Worm (Caenorhabditis elegans) whole organism, L4 larva: ENCODE measurements around the gene ect-2.

Experiments
- F26F4.8 ChIP-seq: fragments of 200-800 bp; sonication (Bioruptor generic); conservative IDR thresholded peaks from 2 replicates; pipeline ENCODE4 v1.3.6; 2022; ENCODE audit warnings: missing genetic modification characterization, missing compliant biosample characterization
- F44E2.7 ChIP-seq: fragments of 200-800 bp; sonication (Bioruptor generic); IDR thresholded peaks from 2 replicates; pipeline ENCODE4 v2.1.2; 2022; ENCODE audit warnings: missing genetic modification characterization, missing compliant biosample characterization
- F49E8.2 ChIP-seq: sonication (generic microtip); optimal IDR thresholded peaks from 2 replicates; lab custom pipeline; 2016; ENCODE audit warnings: missing compliant biosample characterization, mild to moderate bottlenecking, missing genetic modification characterization, borderline replicate concordance
- R02D3.7 ChIP-seq: fragments of 150-350 bp; sonication (generic microtip); optimal IDR thresholded peaks from 3 replicates; lab custom pipeline; 2014; ENCODE audit warnings: missing biosample characterization, missing genetic modification characterization
- Y105C5A.15 ChIP-seq: fragments of 200-800 bp; sonication (Bioruptor generic); IDR thresholded peaks from 2 replicates; pipeline ENCODE4 v1.3.6; 2022; ENCODE audit warnings: missing genetic modification characterization, missing compliant biosample characterization
- Y48G9A.11 ChIP-seq: fragments of 200-800 bp; sonication (Bioruptor generic); IDR thresholded peaks from 2 replicates; pipeline ENCODE4 v1.3.6; 2022; ENCODE audit warnings: missing genetic modification reagents, missing genetic modification characterization, missing compliant biosample characterization
- Y5F2A.4 ChIP-seq: fragments of 200-800 bp; sonication (Bioruptor generic); optimal IDR thresholded peaks from 2 replicates; lab custom pipeline; 2018; ENCODE audit warnings: mild to moderate bottlenecking, missing genetic modification characterization, missing compliant biosample characterization
- Y75B8A.6 ChIP-seq: fragments of 200-800 bp; sonication (Bioruptor generic); IDR thresholded peaks from 2 replicates; pipeline ENCODE4 v1.3.6; 2022; ENCODE audit warnings: missing genetic modification reagents, missing genetic modification characterization, missing compliant biosample characterization
- ZK546.5 ChIP-seq, 2 experiments: sonication (generic microtip); optimal IDR thresholded peaks; 2 replicates each; lab custom pipeline; 2017; ENCODE audit warnings: missing biosample characterization in 2 of 2, missing genetic modification characterization in 2 of 2
- aha-1 ChIP-seq: fragments of 150-350 bp; peaks from one replicate; lab custom pipeline; 2014; ENCODE audit warnings: missing biosample characterization, missing genetic modification characterization
- aly-2 ChIP-seq: sonication (generic microtip); optimal IDR thresholded peaks from 2 replicates; lab custom pipeline; 2018; ENCODE audit warnings: missing biosample characterization, missing genetic modification characterization
- ama-1 ChIP-seq: fragments of 150-350 bp; optimal IDR thresholded peaks from 2 replicates; lab custom pipeline; 2014; ENCODE audit warnings: inconsistent platforms, mixed read lengths
- attf-4 ChIP-seq: sonication (generic microtip); optimal IDR thresholded peaks from 3 replicates; lab custom pipeline; 2017; ENCODE audit warnings: missing biosample characterization, missing genetic modification characterization
- ceh-32 ChIP-seq: sonication (generic microtip); optimal IDR thresholded peaks from 2 replicates; lab custom pipeline; 2016; ENCODE audit warnings: mild to moderate bottlenecking, missing genetic modification characterization, missing compliant biosample characterization; ENCODE audit not compliant: poor library complexity
- ceh-44 ChIP-seq: fragments of 200-800 bp; sonication (Bioruptor generic); IDR thresholded peaks from 2 replicates; pipeline ENCODE4 v1.3.6; 2022; ENCODE audit warnings: missing genetic modification reagents, missing genetic modification characterization, missing compliant biosample characterization
- ceh-62 ChIP-seq: sonication (generic microtip); optimal IDR thresholded peaks from 2 replicates; lab custom pipeline; 2017; ENCODE audit warnings: missing biosample characterization, missing genetic modification characterization
- ceh-82 ChIP-seq: sonication (generic microtip); optimal IDR thresholded peaks from 2 replicates; lab custom pipeline; 2017; ENCODE audit warnings: missing biosample characterization, missing genetic modification characterization
- ctbp-1 ChIP-seq: fragments of 200-800 bp; sonication (Bioruptor generic); IDR thresholded peaks from 2 replicates; pipeline ENCODE4 v1.3.6; 2022; ENCODE audit warnings: missing genetic modification reagents, missing genetic modification characterization, missing compliant biosample characterization
- daf-8 ChIP-seq: fragments of 200-800 bp; sonication (Bioruptor generic); IDR thresholded peaks from 2 replicates; pipeline ENCODE4 v1.3.6; 2022; ENCODE audit warnings: missing genetic modification characterization, missing compliant biosample characterization
- dmd-8 ChIP-seq: fragments of 200-800 bp; sonication (Bioruptor generic); IDR thresholded peaks from 2 replicates; pipeline ENCODE4 v1.3.6; 2022; ENCODE audit warnings: missing genetic modification characterization, missing compliant biosample characterization
- dmd-9 ChIP-seq: fragments of 200-800 bp; sonication (Bioruptor generic); IDR thresholded peaks from 2 replicates; pipeline ENCODE4 v1.3.6; 2022; ENCODE audit warnings: missing genetic modification reagents, missing genetic modification characterization, missing compliant biosample characterization
- dpl-1 ChIP-seq: fragments of 150-350 bp; optimal IDR thresholded peaks from 2 replicates; lab custom pipeline; 2014; ENCODE audit warnings: missing biosample characterization, missing genetic modification reagents, missing genetic modification characterization
- dve-1 ChIP-seq: sonication (generic microtip); optimal IDR thresholded peaks from 2 replicates; lab custom pipeline; 2017; ENCODE audit warnings: antibody characterized with exemption, mild to moderate bottlenecking, missing genetic modification characterization, missing compliant biosample characterization; ENCODE audit not compliant: insufficient read depth
- egl-27 ChIP-seq: sonication (generic microtip); optimal IDR thresholded peaks from 3 replicates; lab custom pipeline; 2017; ENCODE audit warnings: missing biosample characterization, missing genetic modification reagents, missing genetic modification characterization
- jun-1 ChIP-seq: fragments of 150-350 bp; optimal IDR thresholded peaks from 2 replicates; lab custom pipeline; 2014; ENCODE audit warnings: missing biosample characterization, missing genetic modification reagents, missing genetic modification characterization
- lim-7 ChIP-seq: fragments of 200-800 bp; sonication (Bioruptor generic); IDR thresholded peaks from 2 replicates; pipeline ENCODE4 v1.3.6; 2022; ENCODE audit warnings: missing genetic modification characterization, missing compliant biosample characterization
- lin-15B ChIP-seq: fragments of 150-350 bp; sonication (generic microtip); optimal IDR thresholded peaks from 3 replicates; lab custom pipeline; 2014; ENCODE audit warnings: missing biosample characterization, missing genetic modification characterization
- lin-38 ChIP-seq: fragments of 200-800 bp; sonication (Bioruptor generic); IDR thresholded peaks from 2 replicates; pipeline ENCODE4 v1.3.6; 2022; ENCODE audit warnings: missing genetic modification reagents, missing genetic modification characterization, missing compliant biosample characterization
- lir-3 ChIP-seq: sonication (generic microtip); optimal IDR thresholded peaks from 2 replicates; lab custom pipeline; 2016; ENCODE audit warnings: mild to moderate bottlenecking, missing genetic modification characterization, missing compliant biosample characterization
- madf-9 ChIP-seq: fragments of 200-800 bp; sonication (Bioruptor generic); conservative IDR thresholded peaks from 2 replicates; pipeline ENCODE4 v1.3.6; 2022; ENCODE audit warnings: missing genetic modification reagents, missing genetic modification characterization, missing compliant biosample characterization
- mdl-1 ChIP-seq, 2 experiments: fragments of 150-350 bp in 1 of 2; sonication (generic microtip) in 1 of 2; optimal IDR thresholded peaks; 2 replicates each; lab custom pipeline; 2014 to 2017; ENCODE audit warnings: missing biosample characterization in 2 of 2, missing genetic modification characterization in 2 of 2
- mep-1 ChIP-seq: fragments of 150-350 bp; sonication (generic microtip); optimal IDR thresholded peaks from 3 replicates; lab custom pipeline; 2014; ENCODE audit warnings: missing biosample characterization, missing genetic modification characterization
- mxl-3 ChIP-seq: fragments of 200-800 bp; sonication (Bioruptor generic); optimal IDR thresholded peaks from 2 replicates; lab custom pipeline; 2018; ENCODE audit warnings: mild to moderate bottlenecking, missing genetic modification characterization, missing compliant biosample characterization
- nhr-11 ChIP-seq: fragments of 150-350 bp; optimal IDR thresholded peaks from 2 replicates; lab custom pipeline; 2014; ENCODE audit warnings: missing biosample characterization, missing genetic modification characterization
- nhr-111 ChIP-seq: fragments of 200-800 bp; sonication (Bioruptor generic); optimal IDR thresholded peaks from 2 replicates; lab custom pipeline; 2018; ENCODE audit warnings: mild to moderate bottlenecking, missing genetic modification characterization, missing compliant biosample characterization
- nhr-237 ChIP-seq: sonication (generic microtip); optimal IDR thresholded peaks from 2 replicates; lab custom pipeline; 2017; ENCODE audit warnings: missing biosample characterization, missing genetic modification characterization
- nhr-25 ChIP-seq: sonication (generic microtip); optimal IDR thresholded peaks from 2 replicates; lab custom pipeline; 2017; ENCODE audit warnings: missing genetic modification characterization, mild to moderate bottlenecking, missing compliant biosample characterization, antibody characterized with exemption, moderate library complexity, borderline replicate concordance; ENCODE audit not compliant: insufficient read depth
- nhr-28 ChIP-seq: fragments of 150-350 bp; optimal IDR thresholded peaks from 2 replicates; lab custom pipeline; 2014; ENCODE audit warnings: missing biosample characterization, missing genetic modification characterization
- nhr-42 ChIP-seq: fragments of 200-800 bp; sonication (Bioruptor generic); IDR thresholded peaks from 2 replicates; pipeline ENCODE4 v1.3.6; 2022; ENCODE audit warnings: missing genetic modification characterization, missing compliant biosample characterization
- nhr-48 ChIP-seq: sonication (generic microtip); optimal IDR thresholded peaks from 2 replicates; lab custom pipeline; 2016; ENCODE audit warnings: mild to moderate bottlenecking, missing genetic modification characterization, missing compliant biosample characterization
- nhr-76 ChIP-seq: fragments of 150-350 bp; optimal IDR thresholded peaks from 2 replicates; lab custom pipeline; 2014; ENCODE audit warnings: missing biosample characterization, missing genetic modification characterization
- php-3 ChIP-seq: fragments of 200-800 bp; sonication (Bioruptor generic); IDR thresholded peaks from 2 replicates; pipeline ENCODE4 v1.3.6; 2022; ENCODE audit warnings: missing genetic modification reagents, missing genetic modification characterization, missing compliant biosample characterization
- rbr-2 ChIP-seq: sonication (generic microtip); optimal IDR thresholded peaks from 2 replicates; lab custom pipeline; 2016; ENCODE audit warnings: missing genotype, missing genetic modification characterization, missing compliant biosample characterization
- skn-1 ChIP-seq: fragments of 150-350 bp; optimal IDR thresholded peaks from 2 replicates; lab custom pipeline; 2014; ENCODE audit warnings: missing biosample characterization, missing genetic modification characterization
- snpc-1.2 ChIP-seq: fragments of 200-800 bp; sonication (Bioruptor generic); IDR thresholded peaks from 2 replicates; pipeline ENCODE4 v1.3.6; 2022; ENCODE audit warnings: missing genetic modification reagents, missing genetic modification characterization, missing compliant biosample characterization
- spr-1 ChIP-seq: sonication (generic microtip); optimal IDR thresholded peaks from 2 replicates; lab custom pipeline; 2016; ENCODE audit warnings: mild to moderate bottlenecking, missing genetic modification characterization, missing compliant biosample characterization
- spr-3 ChIP-seq: fragments of 200-800 bp; sonication (Bioruptor generic); optimal IDR thresholded peaks from 2 replicates; lab custom pipeline; 2018; ENCODE audit warnings: mild to moderate bottlenecking, missing genetic modification characterization, missing compliant biosample characterization
- tra-1 ChIP-seq: fragments of 200-800 bp; sonication (Bioruptor generic); IDR thresholded peaks from 2 replicates; pipeline ENCODE4 v1.3.6; 2022; ENCODE audit warnings: missing genetic modification reagents, missing genetic modification characterization, missing compliant biosample characterization
- unc-130 ChIP-seq: sonication (generic microtip); optimal IDR thresholded peaks from 2 replicates; lab custom pipeline; 2016; ENCODE audit warnings: missing genetic modification reagents, missing genetic modification characterization, missing compliant biosample characterization
- vab-7 ChIP-seq: fragments of 200-800 bp; sonication (Bioruptor generic); IDR thresholded peaks from 2 replicates; pipeline ENCODE4 v1.3.6; 2022; ENCODE audit warnings: missing genetic modification reagents, missing genetic modification characterization, missing compliant biosample characterization
- zag-1 ChIP-seq: fragments of 150-350 bp; optimal IDR thresholded peaks from 2 replicates; lab custom pipeline; 2014; ENCODE audit warnings: missing biosample characterization, missing genetic modification characterization
- zfp-2 ChIP-seq: sonication (generic microtip); optimal IDR thresholded peaks from 2 replicates; lab custom pipeline; 2016; ENCODE audit warnings: mild to moderate bottlenecking, missing genetic modification characterization, missing compliant biosample characterization
- zfp-3 ChIP-seq: fragments of 200-800 bp; sonication (Bioruptor generic); conservative IDR thresholded peaks from 2 replicates; pipeline ENCODE4 v1.3.6; 2022; ENCODE audit warnings: missing genetic modification reagents, missing genetic modification characterization, missing compliant biosample characterization
- zip-2 ChIP-seq: fragments of 150-350 bp; optimal IDR thresholded peaks from 2 replicates; lab custom pipeline; 2014; ENCODE audit warnings: missing biosample characterization, missing genetic modification characterization

Gene ect-2

ce11 chrII:10824046-10824445, 40.3 kb upstream of the ect-2 start, which contains the start of the genes R06F6.12 and mix-1:
Gene R06F6.12 (minus strand): TSS chrII:10824081.
Gene mix-1 (plus strand): TSS chrII:10824246.
- TF ChIP-seq egl-27 (tag; lab: Kevin White, UChicago) (no peak), lin-15B (tag; lab: Kevin White, UChicago) (no peak), spr-1 (tag; lab: Kevin White, UChicago) (no peak), F44E2.7 (GFP tag; lab: Robert Waterston, UW) (no peak), nhr-42 (GFP tag; lab: Robert Waterston, UW) (no peak), zfp-3 (GFP tag; lab: Robert Waterston, UW) (no peak), F26F4.8 (GFP tag; lab: Robert Waterston, UW) (no peak), ceh-62 (tag; lab: Kevin White, UChicago) (no peak), ctbp-1 (GFP tag; lab: Robert Waterston, UW) (no peak), zfp-2 (tag; lab: Kevin White, UChicago) (no peak), nhr-111 (GFP tag; lab: Kevin White, UChicago) (no peak), mxl-3 (GFP tag; lab: Kevin White, UChicago) (no peak), mep-1 (tag; lab: Kevin White, UChicago) (peak; percentile 52), dmd-9 (no peak), Y5F2A.4 (GFP tag; lab: Kevin White, UChicago) (no peak), dmd-8 (GFP tag; lab: Robert Waterston, UW) (no peak), snpc-1.2 (no peak), skn-1 (tag; lab: Kevin White, UChicago) (no peak), jun-1 (no peak), ama-1 (lab: Kevin White, UChicago) (no peak), lir-3 (tag; lab: Kevin White, UChicago) (no peak), ceh-32 (tag; lab: Kevin White, UChicago) (no peak), R02D3.7 (tag; lab: Kevin White, UChicago) (no peak), ZK546.5 (tag; optimal IDR thresholded peaks at IDR 0.05; lab: Kevin White, UChicago) (no peak), dve-1 (tag; lab: Kevin White, UChicago) (peak; percentile 40), nhr-11 (tag; lab: Kevin White, UChicago) (no peak), mdl-1 (tag; optimal IDR thresholded peaks at IDR 0.05; lab: Kevin White, UChicago) (no peak), rbr-2 (tag; lab: Kevin White, UChicago) (peak; percentile 41), php-3 (no peak), nhr-28 (tag; lab: Kevin White, UChicago) (no peak), ceh-82 (no peak), spr-3 (GFP tag; lab: Kevin White, UChicago) (no peak), aly-2 (tag; lab: Kevin White, UChicago) (no peak), Y105C5A.15 (GFP tag; lab: Robert Waterston, UW) (no peak), nhr-76 (tag; lab: Kevin White, UChicago) (no peak), zag-1 (tag; lab: Kevin White, UChicago) (no peak), F49E8.2 (no peak), ceh-44 (no peak), nhr-25 (no peak), vab-7 (GFP tag; lab: Robert Waterston, UW) (no peak), daf-8 (no peak), tra-1 (no peak), Y75B8A.6 (GFP tag; lab: Robert Waterston, UW) (no peak), Y48G9A.11 (GFP tag; lab: Robert Waterston, UW) (no peak), attf-4 (tag; lab: Kevin White, UChicago) (no peak), madf-9 (GFP tag; lab: Robert Waterston, UW) (no peak), lim-7 (GFP tag; lab: Robert Waterston, UW) (no peak), zip-2 (tag; lab: Kevin White, UChicago) (no peak), lin-38 (GFP tag; lab: Robert Waterston, UW) (peak; percentile 73), unc-130 (peak; percentile 18), dpl-1 (GFP tag; lab: Kevin White, UChicago) (peak; percentile 88), nhr-48 (tag; lab: Kevin White, UChicago) (no peak), nhr-237 (tag; lab: Kevin White, UChicago) (no peak), aha-1 (tag; lab: Kevin White, UChicago) (peak; percentile 63)
